Fruit fly (Drosophila melanogaster) whole organism, pupa: ENCODE data around the gene pyd.

Experiments used
- CG10348 ChIP-seq: fragments of 200-800 bp; sonication (Bioruptor generic); IDR thresholded peaks from 2 replicates; pipeline ENCODE4 v1.3.6; 2022; ENCODE audit warnings: missing biosample characterization, missing genetic modification characterization
- CG14655 ChIP-seq: fragments of 200-800 bp; sonication (Bioruptor generic); optimal IDR thresholded peaks from 3 replicates; lab custom pipeline; 2017; ENCODE audit warnings: mild to moderate bottlenecking, missing biosample characterization, missing genetic modification reagents, missing genetic modification characterization

DNA sequence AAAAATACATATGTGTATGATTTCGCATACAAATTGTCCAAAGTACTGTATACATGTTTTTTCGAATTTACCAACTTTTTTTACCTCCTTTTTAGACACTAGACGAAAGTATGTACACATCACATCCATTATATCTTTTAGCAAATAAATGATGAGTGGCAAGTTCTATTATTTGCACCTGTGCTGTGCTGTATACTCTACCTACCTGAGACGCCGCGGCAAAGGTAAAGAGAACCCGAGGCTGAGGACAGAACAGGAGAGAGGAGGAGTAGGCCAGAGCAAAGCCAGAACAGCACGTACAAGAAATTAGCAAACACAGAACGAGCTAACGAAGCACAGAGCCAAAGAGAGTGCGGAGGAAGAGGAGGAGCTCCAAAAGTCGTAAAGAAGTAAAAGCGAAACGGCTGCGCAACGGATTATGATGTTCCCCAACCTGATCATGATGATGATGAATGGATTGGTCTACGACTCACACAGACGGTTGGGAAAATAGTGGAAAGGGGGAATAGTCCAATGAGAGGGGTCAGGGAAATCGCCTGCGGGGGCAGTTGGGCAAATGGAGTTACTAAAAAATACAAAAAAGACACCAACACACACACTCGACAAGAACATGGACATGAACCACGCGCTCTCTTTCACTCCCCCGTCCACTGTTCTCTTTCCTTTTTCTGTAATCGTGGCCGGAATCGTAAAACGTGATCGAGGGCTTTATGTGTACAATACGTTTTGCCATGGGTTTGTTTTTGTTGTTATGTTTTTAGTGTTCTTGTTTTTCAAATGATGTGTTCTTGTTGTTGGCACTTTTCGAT lies 3.7 kb downstream of the pyd start:
- peak; percentile 98 for TF ChIP-seq CG14655 (GFP tag; lab: Kevin White, UChicago)
- TF ChIP-seq CG10348 (GFP tag; lab: Robert Waterston, UW), result no peak
